Worm (Caenorhabditis elegans): ENCODE data around the gene nhr-188.

ce11 chrV:3820875-3821274 lies 36.8 kb downstream of the nhr-188 start:
- TF ChIP-seq ces-1 (GFP tag; optimal IDR thresholded peaks at IDR 0.05) (no peak), unc-62 (GFP tag; optimal IDR thresholded peaks at IDR 0.05) (no peak), nhr-12 (tag; optimal IDR thresholded peaks at IDR 0.05) (no peak)
